Fruit fly (Drosophila melanogaster) whole organism, embryonic: ENCODE results near the gene pyx.

ENCODE experiments used
- ATbp ChIP-seq: fragments of 200-800 bp; sonication (Bioruptor generic); optimal IDR thresholded peaks from 2 replicates; lab custom pipeline; 2017; ENCODE audit warnings: missing biosample characterization, mild to moderate bottlenecking, missing genetic modification characterization, missing genetic modification reagents
- Antp ChIP-seq: fragments of 200-800 bp; sonication (Bioruptor generic); optimal IDR thresholded peaks from 3 replicates; lab custom pipeline; 2016; ENCODE audit warnings: missing biosample characterization, missing genetic modification characterization
- Asciz ChIP-seq: fragments of 200-800 bp; sonication (Bioruptor generic); optimal IDR thresholded peaks from 2 replicates; lab custom pipeline; 2017; ENCODE audit warnings: missing biosample characterization, mild to moderate bottlenecking, missing genetic modification characterization, missing genetic modification reagents
- CG10959 ChIP-seq: fragments of 200-800 bp; sonication (Bioruptor generic); IDR thresholded peaks from 2 replicates; pipeline ENCODE4 v1.3.6; 2022; ENCODE audit warnings: missing biosample characterization, missing genetic modification characterization
- CG11093 ChIP-seq: fragments of 200-800 bp; sonication (Bioruptor generic); IDR thresholded peaks from 3 replicates; pipeline ENCODE4 v1.3.6; 2022; ENCODE audit warnings: missing biosample characterization, missing genetic modification characterization
- CG11723 ChIP-seq: fragments of 200-800 bp; sonication (Bioruptor generic); optimal IDR thresholded peaks from 2 replicates; lab custom pipeline; 2017; ENCODE audit warnings: missing biosample characterization, mild to moderate bottlenecking, missing genetic modification characterization
- CG13296 ChIP-seq: fragments of 200-800 bp; sonication (Bioruptor generic); optimal IDR thresholded peaks from 3 replicates; lab custom pipeline; 2018; ENCODE audit warnings: missing biosample characterization, mild to moderate bottlenecking, missing genetic modification characterization
- CG14014 ChIP-seq: fragments of 200-800 bp; sonication (Bioruptor generic); IDR thresholded peaks from 2 replicates; pipeline ENCODE4 v1.3.6; 2022; ENCODE audit warnings: missing biosample characterization, missing genetic modification characterization
- CG14441 ChIP-seq: fragments of 200-800 bp; sonication (Bioruptor generic); IDR thresholded peaks from 2 replicates; pipeline ENCODE4 v1.3.6; 2022; ENCODE audit warnings: missing biosample characterization, missing genetic modification characterization
- CG17385 ChIP-seq: fragments of 200-800 bp; sonication (Bioruptor generic); optimal IDR thresholded peaks from 3 replicates; lab custom pipeline; 2018; ENCODE audit warnings: missing biosample characterization, mild to moderate bottlenecking, missing genetic modification characterization
- CG1792 ChIP-seq: fragments of 200-800 bp; sonication (Bioruptor generic); optimal IDR thresholded peaks from 2 replicates; lab custom pipeline; 2016; ENCODE audit warnings: missing biosample characterization, missing genetic modification characterization
- CG1832 ChIP-seq: fragments of 200-800 bp; sonication (Bioruptor generic); optimal IDR thresholded peaks from 2 replicates; lab custom pipeline; 2017; ENCODE audit warnings: missing biosample characterization, mild to moderate bottlenecking, missing genetic modification characterization, inconsistent platforms
- CG2202 ChIP-seq: fragments of 200-800 bp; sonication (Bioruptor generic); optimal IDR thresholded peaks from 2 replicates; lab custom pipeline; 2018; ENCODE audit warnings: missing biosample characterization, mild to moderate bottlenecking, missing genetic modification characterization
- CG31441 ChIP-seq: fragments of 200-800 bp; sonication (Bioruptor generic); IDR thresholded peaks from 2 replicates; pipeline ENCODE4 v1.3.6; 2022; ENCODE audit warnings: missing biosample characterization, missing genetic modification characterization
- CG3163 ChIP-seq: fragments of 200-800 bp; sonication (Bioruptor generic); optimal IDR thresholded peaks from 3 replicates; lab custom pipeline; 2016; ENCODE audit warnings: missing biosample characterization, missing genetic modification characterization
- CG33213 ChIP-seq: fragments of 200-800 bp; sonication (Bioruptor generic); optimal IDR thresholded peaks from 3 replicates; lab custom pipeline; 2016; ENCODE audit warnings: missing biosample characterization, missing genetic modification characterization
- CG3407 ChIP-seq: fragments of 200-800 bp; sonication (Bioruptor generic); optimal IDR thresholded peaks from 2 replicates; lab custom pipeline; 2018; ENCODE audit warnings: missing biosample characterization, mild to moderate bottlenecking, missing genetic modification characterization
- CG4617 ChIP-seq: fragments of 200-800 bp; sonication (Bioruptor generic); optimal IDR thresholded peaks from 3 replicates; lab custom pipeline; 2016; ENCODE audit warnings: missing biosample characterization, missing genetic modification characterization, borderline replicate concordance
- CG8944 ChIP-seq: fragments of 200-800 bp; sonication (Bioruptor generic); optimal IDR thresholded peaks from 3 replicates; lab custom pipeline; 2016; ENCODE audit warnings: missing biosample characterization, missing genetic modification characterization
- Dref ChIP-seq: fragments of 200-800 bp; sonication (Bioruptor generic); IDR thresholded peaks from 2 replicates; pipeline ENCODE4 v1.3.6; 2022; ENCODE audit warnings: missing biosample characterization, missing genetic modification characterization
- ERR ChIP-seq: fragments of 200-800 bp; sonication (Bioruptor generic); optimal IDR thresholded peaks from 2 replicates; lab custom pipeline; 2016; ENCODE audit warnings: missing biosample characterization, missing genetic modification characterization
- Ets65A ChIP-seq: fragments of 200-800 bp; sonication (Bioruptor generic); peaks from one replicate; lab custom pipeline; 2016; ENCODE audit warnings: missing biosample characterization, missing genetic modification characterization
- Gug ChIP-seq: fragments of 200-800 bp; sonication (Bioruptor generic); IDR thresholded peaks from 4 replicates; pipeline ENCODE4 v1.3.6; 2022; ENCODE audit warnings: missing biosample characterization, missing genetic modification characterization
- HHEX ChIP-seq: fragments of 200-800 bp; sonication (Bioruptor generic); optimal IDR thresholded peaks from 3 replicates; lab custom pipeline; 2017; ENCODE audit warnings: missing biosample characterization, mild to moderate bottlenecking, missing genetic modification characterization, missing genetic modification reagents
- HmgZ ChIP-seq: fragments of 200-800 bp; sonication (Bioruptor generic); optimal IDR thresholded peaks from 2 replicates; lab custom pipeline; 2018; ENCODE audit warnings: missing biosample characterization, mild to moderate bottlenecking, missing genetic modification characterization
- Max ChIP-seq: fragments of 200-800 bp; sonication (Bioruptor generic); optimal IDR thresholded peaks from 2 replicates; lab custom pipeline; 2016; ENCODE audit warnings: missing biosample characterization, mild to moderate bottlenecking, missing genetic modification characterization
- Mrtf ChIP-seq: fragments of 200-800 bp; sonication (Bioruptor generic); IDR thresholded peaks from 3 replicates; pipeline ENCODE4 v1.3.6; 2022; ENCODE audit warnings: missing biosample characterization, missing genetic modification characterization
- NFAT ChIP-seq: fragments of 200-800 bp; sonication (Bioruptor generic); IDR thresholded peaks from 2 replicates; pipeline ENCODE4 v1.3.6; 2022; ENCODE audit warnings: missing biosample characterization, missing genetic modification characterization
- Nf-YC ChIP-seq: fragments of 200-800 bp; optimal IDR thresholded peaks from 3 replicates; lab custom pipeline; 2019; ENCODE audit warnings: missing biosample characterization, mild to moderate bottlenecking, missing genetic modification characterization, moderate library complexity
- NfI ChIP-seq: fragments of 200-800 bp; sonication (Bioruptor generic); optimal IDR thresholded peaks from 3 replicates; lab custom pipeline; 2018; ENCODE audit warnings: missing biosample characterization, mild to moderate bottlenecking, missing genetic modification characterization, moderate library complexity
- Oaz ChIP-seq: fragments of 200-800 bp; sonication (Bioruptor generic); IDR thresholded peaks from 2 replicates; pipeline ENCODE4 v1.3.6; 2022; ENCODE audit warnings: missing biosample characterization, missing genetic modification characterization
- Scr ChIP-seq: fragments of 200-800 bp; sonication (Bioruptor generic); IDR thresholded peaks from 2 replicates; pipeline ENCODE4 v1.3.6; 2022; ENCODE audit warnings: missing biosample characterization, missing genetic modification characterization; ENCODE audit not compliant: partially characterized antibody
- YL-1 ChIP-seq: fragments of 200-800 bp; sonication (Bioruptor generic); optimal IDR thresholded peaks from 3 replicates; lab custom pipeline; 2017; ENCODE audit warnings: missing biosample characterization, mild to moderate bottlenecking, missing genetic modification characterization
- al ChIP-seq: fragments of 200-800 bp; sonication (Bioruptor generic); IDR thresholded peaks from 2 replicates; pipeline ENCODE4 v1.3.6; 2022; ENCODE audit warnings: missing biosample characterization, missing genetic modification characterization
- az2 ChIP-seq: fragments of 200-800 bp; sonication (Bioruptor generic); optimal IDR thresholded peaks from 3 replicates; lab custom pipeline; 2016; ENCODE audit warnings: missing biosample characterization, missing genetic modification characterization
- bab2 ChIP-seq: fragments of 200-800 bp; sonication (Bioruptor generic); optimal IDR thresholded peaks from 2 replicates; lab custom pipeline; 2016; ENCODE audit warnings: missing biosample characterization, missing genetic modification characterization
- cwo ChIP-seq: fragments of 200-800 bp; sonication (Bioruptor generic); optimal IDR thresholded peaks from 3 replicates; lab custom pipeline; 2017; ENCODE audit warnings: missing biosample characterization, missing genetic modification characterization, mild to moderate bottlenecking, moderate library complexity, missing genetic modification reagents
- dan ChIP-seq: fragments of 200-800 bp; sonication (Bioruptor generic); IDR thresholded peaks from 2 replicates; pipeline ENCODE4 v1.3.6; 2022; ENCODE audit warnings: missing biosample characterization, missing genetic modification characterization
- gce ChIP-seq: fragments of 200-800 bp; sonication (Bioruptor generic); IDR thresholded peaks from 3 replicates; pipeline ENCODE4 v1.3.6; 2022; ENCODE audit warnings: missing biosample characterization, missing genetic modification characterization
- hb ChIP-seq: fragments of 200-800 bp; sonication (Bioruptor generic); IDR thresholded peaks from 3 replicates; pipeline ENCODE4 v1.3.6; 2022; ENCODE audit warnings: missing biosample characterization, missing genetic modification characterization; ENCODE audit not compliant: partially characterized antibody
- lab ChIP-seq: fragments of 200-800 bp; sonication (Bioruptor generic); optimal IDR thresholded peaks from 3 replicates; lab custom pipeline; 2017; ENCODE audit warnings: missing biosample characterization, missing genetic modification characterization, mild to moderate bottlenecking, moderate library complexity, missing genetic modification reagents
- mam ChIP-seq: fragments of 200-800 bp; sonication (Bioruptor generic); optimal IDR thresholded peaks from 3 replicates; lab custom pipeline; 2016; ENCODE audit warnings: missing biosample characterization, missing genetic modification characterization
- nerfin-2 ChIP-seq: fragments of 200-800 bp; sonication (Bioruptor generic); IDR thresholded peaks from 2 replicates; pipeline ENCODE4 v1.3.6; 2022; ENCODE audit warnings: missing biosample characterization, missing genetic modification characterization; ENCODE audit not compliant: partially characterized antibody
- onecut ChIP-seq: fragments of 200-800 bp; sonication (Bioruptor generic); IDR thresholded peaks from 2 replicates; pipeline ENCODE4 v1.3.6; 2022; ENCODE audit warnings: missing biosample characterization, missing genetic modification characterization
- ro ChIP-seq: fragments of 200-800 bp; sonication (Bioruptor generic); IDR thresholded peaks from 2 replicates; pipeline ENCODE4 v1.3.6; 2022; ENCODE audit warnings: missing biosample characterization, missing genetic modification characterization
- slp2 ChIP-seq: fragments of 200-800 bp; sonication (Bioruptor generic); optimal IDR thresholded peaks from 2 replicates; lab custom pipeline; 2016; ENCODE audit warnings: missing biosample characterization, missing genetic modification characterization
- sr ChIP-seq: fragments of 200-800 bp; sonication (Bioruptor generic); IDR thresholded peaks from 3 replicates; pipeline ENCODE4 v1.3.6; 2022; ENCODE audit warnings: missing biosample characterization, missing genetic modification characterization
- stwl ChIP-seq: fragments of 200-800 bp; sonication (Bioruptor generic); optimal IDR thresholded peaks from 3 replicates; lab custom pipeline; 2018; ENCODE audit warnings: missing biosample characterization, mild to moderate bottlenecking, missing genetic modification characterization, moderate library complexity
- zen2 ChIP-seq: fragments of 200-800 bp; sonication (Bioruptor generic); IDR thresholded peaks from 3 replicates; pipeline ENCODE4 v1.3.6; 2022; ENCODE audit warnings: missing biosample characterization, missing genetic modification characterization; ENCODE audit not compliant: partially characterized antibody
- zfh2 ChIP-seq: fragments of 200-800 bp; sonication (Bioruptor generic); optimal IDR thresholded peaks from 2 replicates; lab custom pipeline; 2016; ENCODE audit warnings: missing biosample characterization, missing genetic modification characterization

pyx gene

dm6 chr3L:264378-265151 lies 41.7 kb upstream of the pyx start, which contains the start of the genes Tudor-SN and mRpL17 (continued):
- TF ChIP-seq CG11723 (no peak), Asciz (GFP tag; lab: Kevin White, UChicago) (no peak), Nf-YC (tag; lab: Kevin White, UChicago) (peak; percentile 57), dan (GFP tag; lab: Robert Waterston, UW) (no peak), onecut (GFP tag; lab: Robert Waterston, UW) (no peak), Gug (GFP tag; lab: Robert Waterston, UW) (peak; percentile 54; the same call in 1 of the 4 replicates), zen2 (GFP tag; lab: Robert Waterston, UW) (peak; percentile 96), CG13296 (GFP tag; lab: Kevin White, UChicago) (no peak), CG8944 (peak; percentile 23), nerfin-2 (GFP tag; lab: Robert Waterston, UW) (peak; percentile 93), NfI (GFP tag; lab: Kevin White, UChicago) (peak; percentile 24), Antp (GFP tag; lab: Kevin White, UChicago) (no peak), al (GFP tag; lab: Robert Waterston, UW) (peak; percentile 19; the same call in 1 of the 2 replicates), bab2 (GFP tag; lab: Kevin White, UChicago) (no peak), HHEX (GFP tag; lab: Kevin White, UChicago) (no peak), hb (GFP tag; lab: Robert Waterston, UW) (peak; percentile 97), CG1792 (GFP tag; lab: Kevin White, UChicago) (peak; percentile 16), NFAT (GFP tag; lab: Robert Waterston, UW) (peak; percentile 66; the same call in 1 of the 2 replicates), CG17385 (GFP tag; lab: Kevin White, UChicago) (no peak), ro (GFP tag; lab: Robert Waterston, UW) (no peak), CG10959 (GFP tag; lab: Robert Waterston, UW) (no peak), zfh2 (GFP tag; lab: Kevin White, UChicago) (peak; percentile 60), CG2202 (no peak), gce (GFP tag; lab: Robert Waterston, UW) (no peak), az2 (GFP tag; lab: Kevin White, UChicago) (peak; percentile 11), CG3163 (GFP tag; lab: Kevin White, UChicago) (no peak), lab (GFP tag; lab: Kevin White, UChicago) (peak; percentile 23), CG14441 (GFP tag; lab: Robert Waterston, UW) (no peak), CG11093 (GFP tag; lab: Robert Waterston, UW) (no peak), cwo (GFP tag; lab: Kevin White, UChicago) (no peak), Oaz (GFP tag; lab: Robert Waterston, UW) (no peak), CG3407 (GFP tag; lab: Kevin White, UChicago) (no peak), CG1832 (GFP tag; lab: Kevin White, UChicago) (no peak), YL-1 (GFP tag; lab: Kevin White, UChicago) (no peak), CG14014 (GFP tag; lab: Robert Waterston, UW) (no peak), slp2 (GFP tag; lab: Kevin White, UChicago) (no peak), HmgZ (tag; lab: Kevin White, UChicago) (no peak), Mrtf (GFP tag; lab: Robert Waterston, UW) (no peak), stwl (tag; lab: Kevin White, UChicago) (peak; percentile 27), Ets65A (GFP tag; lab: Kevin White, UChicago) (peak; percentile 83), Dref (peak; percentile 72), Scr (GFP tag; lab: Robert Waterston, UW) (peak; percentile 97), CG31441 (GFP tag; lab: Robert Waterston, UW) (peak; percentile 57; the same call in 1 of the 2 replicates), Max (GFP tag; lab: Kevin White, UChicago) (peak; percentile 52), mam (GFP tag; lab: Kevin White, UChicago) (peak; percentile 47), sr (GFP tag; lab: Robert Waterston, UW) (no peak), ATbp (GFP tag; lab: Kevin White, UChicago) (no peak), CG4617 (GFP tag; lab: Kevin White, UChicago) (no peak), ERR (GFP tag; lab: Kevin White, UChicago) (no peak), CG33213 (GFP tag; lab: Kevin White, UChicago) (peak; percentile 54)
